In the genomic region with DNA sequence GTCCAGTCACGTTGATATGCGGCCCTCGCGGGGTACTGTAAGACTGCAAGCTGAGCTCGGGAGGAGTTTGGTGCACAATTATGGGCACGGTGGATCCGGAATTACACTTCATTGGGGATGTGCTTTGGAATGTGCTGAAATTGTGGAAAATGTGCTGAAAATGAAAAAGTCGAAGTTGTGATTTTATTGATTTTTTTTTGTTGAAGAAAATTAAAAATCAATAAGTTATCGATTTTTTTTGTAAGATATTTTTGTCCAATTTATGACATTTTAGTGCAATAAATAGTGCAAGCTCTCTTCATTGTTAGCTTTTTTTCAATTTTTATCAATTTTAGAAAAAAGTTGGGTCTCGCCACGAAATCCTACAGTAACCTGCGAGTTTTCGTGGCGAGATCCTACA, we compare ENCODE assay signal across 3 worm cellular contexts.
TF ChIP-seq lines count a peak whose summit lies in the region.

No protein-coding gene starts in this region.

TF ChIP-seq in whole organism, L3 larva, 47 proteins besides CTCF, POLR2A, EP300 and RAD21:
- TF ChIP-seq fos-1 (tag; optimal IDR thresholded peaks at IDR 0.05; lab: Kevin White, UChicago), result no peak
- no peak for TF ChIP-seq elt-1 (tag; optimal IDR thresholded peaks at IDR 0.05; lab: Kevin White, UChicago)
- TF ChIP-seq ceh-28 (tag; optimal IDR thresholded peaks at IDR 0.05; lab: Kevin White, UChicago), result peak; percentile 78

TF ChIP-seq in whole organism, L4 larva, 104 proteins besides CTCF, POLR2A, EP300 and RAD21:
- TF ChIP-seq gei-8 (GFP tag; optimal IDR thresholded peaks at IDR 0.05; lab: Kevin White, UChicago) (no peak), ceh-28 (tag; optimal IDR thresholded peaks at IDR 0.05; lab: Kevin White, UChicago) (peak; percentile 73)

TF ChIP-seq in whole organism, midembryonic, 9 proteins besides CTCF, POLR2A, EP300 and RAD21:
- peak; percentile 69; the same call in 1 of the 2 replicates for TF ChIP-seq T22C8.4 (GFP tag; IDR thresholded peaks at IDR 0.05; lab: Robert Waterston, UW)
- no peak for TF ChIP-seq ref-1 (GFP tag; conservative IDR thresholded peaks at IDR 0.05; lab: Robert Waterston, UW)
- no peak for TF ChIP-seq med-1 (GFP tag; optimal IDR thresholded peaks at IDR 0.05; lab: Kevin White, UChicago; ENCODE audit: insufficient read depth)
